Worm (Caenorhabditis elegans): ENCODE results near the gene srg-33.

Gene srg-33

ce11 chrV:8259016-8259415, 32.8 kb upstream of the srg-33 start, which contains the start of gene C16D9.1:
Gene C16D9.1 (plus strand): TSS chrV:8259316.
- no peak for TF ChIP-seq flt-1 (GFP tag; IDR thresholded peaks at IDR 0.05)
- no peak for TF ChIP-seq klf-2 (GFP tag; conservative IDR thresholded peaks at IDR 0.05)
- TF ChIP-seq ztf-23 (GFP tag; IDR thresholded peaks at IDR 0.05): no peak
- no peak for TF ChIP-seq med-1 (GFP tag; optimal IDR thresholded peaks at IDR 0.05; ENCODE audit: insufficient read depth)
- TF ChIP-seq ztf-29 (GFP tag; IDR thresholded peaks at IDR 0.05): no peak
- no peak for TF ChIP-seq T22C8.4 (GFP tag; IDR thresholded peaks at IDR 0.05)
- no peak for TF ChIP-seq tab-1 (GFP tag; IDR thresholded peaks at IDR 0.05)
- no peak for TF ChIP-seq cog-1 (tag; optimal IDR thresholded peaks at IDR 0.05)
- TF ChIP-seq ref-1 (GFP tag; conservative IDR thresholded peaks at IDR 0.05): no peak

- no peak for TF ChIP-seq med-1 (GFP tag; optimal IDR thresholded peaks at IDR 0.05; ENCODE audit: insufficient read depth)
- no peak for TF ChIP-seq tab-1 (GFP tag; IDR thresholded peaks at IDR 0.05)
Measured at ce11 chrV:8262212-8262611, 29.7 kb upstream of the srg-33 start.

- TF ChIP-seq ztf-29 (GFP tag; IDR thresholded peaks at IDR 0.05): no peak
- no peak for TF ChIP-seq T22C8.4 (GFP tag; IDR thresholded peaks at IDR 0.05)
- no peak for TF ChIP-seq cog-1 (tag; optimal IDR thresholded peaks at IDR 0.05)
- TF ChIP-seq ref-1 (GFP tag; conservative IDR thresholded peaks at IDR 0.05): no peak
Measured at ce11 chrV:8263466-8263865, 28.4 kb upstream of the srg-33 start, which contains the start of gene C16D9.8. Gene C16D9.8 (minus strand): TSS chrV:8263566.

ce11 chrV:8263941-8264340, 27.9 kb upstream of the srg-33 start, which contains the start of gene C16D9.9:
Gene C16D9.9 (plus strand): TSS chrV:8264241.
- TF ChIP-seq T22C8.4 (GFP tag; IDR thresholded peaks at IDR 0.05) (no peak), cog-1 (tag; optimal IDR thresholded peaks at IDR 0.05) (no peak), med-1 (GFP tag; optimal IDR thresholded peaks at IDR 0.05; ENCODE audit: insufficient read depth) (no peak), klf-2 (GFP tag; conservative IDR thresholded peaks at IDR 0.05) (no peak), ztf-29 (GFP tag; IDR thresholded peaks at IDR 0.05) (no peak), ref-1 (GFP tag; conservative IDR thresholded peaks at IDR 0.05) (no peak), tab-1 (GFP tag; IDR thresholded peaks at IDR 0.05) (no peak), ztf-23 (GFP tag; IDR thresholded peaks at IDR 0.05) (no peak), flt-1 (GFP tag; IDR thresholded peaks at IDR 0.05) (no peak)

- no peak for TF ChIP-seq cog-1 (tag; optimal IDR thresholded peaks at IDR 0.05)
- no peak for TF ChIP-seq ref-1 (GFP tag; conservative IDR thresholded peaks at IDR 0.05)
- TF ChIP-seq klf-2 (GFP tag; conservative IDR thresholded peaks at IDR 0.05): no peak
- TF ChIP-seq flt-1 (GFP tag; IDR thresholded peaks at IDR 0.05): no peak
- no peak for TF ChIP-seq T22C8.4 (GFP tag; IDR thresholded peaks at IDR 0.05)
- no peak for TF ChIP-seq ztf-23 (GFP tag; IDR thresholded peaks at IDR 0.05)
- no peak for TF ChIP-seq tab-1 (GFP tag; IDR thresholded peaks at IDR 0.05)
- no peak for TF ChIP-seq med-1 (GFP tag; optimal IDR thresholded peaks at IDR 0.05; ENCODE audit: insufficient read depth)
- no peak for TF ChIP-seq ztf-29 (GFP tag; IDR thresholded peaks at IDR 0.05)
Measured at ce11 chrV:8266232-8266631, 25.6 kb upstream of the srg-33 start, which contains the start of gene F21F8.5. Gene F21F8.5 (minus strand): TSS chrV:8266332.

- TF ChIP-seq ztf-23 (GFP tag; IDR thresholded peaks at IDR 0.05) (no peak), flt-1 (GFP tag; IDR thresholded peaks at IDR 0.05) (no peak), cog-1 (tag; optimal IDR thresholded peaks at IDR 0.05) (no peak), ztf-29 (GFP tag; IDR thresholded peaks at IDR 0.05) (no peak), med-1 (GFP tag; optimal IDR thresholded peaks at IDR 0.05; ENCODE audit: insufficient read depth) (no peak), ref-1 (GFP tag; conservative IDR thresholded peaks at IDR 0.05) (no peak), T22C8.4 (GFP tag; IDR thresholded peaks at IDR 0.05) (no peak), klf-2 (GFP tag; conservative IDR thresholded peaks at IDR 0.05) (no peak), tab-1 (GFP tag; IDR thresholded peaks at IDR 0.05) (no peak)
Measured at ce11 chrV:8267275-8267674, 24.6 kb upstream of the srg-33 start.

- no peak for TF ChIP-seq tab-1 (GFP tag; IDR thresholded peaks at IDR 0.05)
- TF ChIP-seq med-1 (GFP tag; optimal IDR thresholded peaks at IDR 0.05; ENCODE audit: insufficient read depth): no peak
- TF ChIP-seq ztf-29 (GFP tag; IDR thresholded peaks at IDR 0.05): no peak
- no peak for TF ChIP-seq klf-2 (GFP tag; conservative IDR thresholded peaks at IDR 0.05)
- TF ChIP-seq ztf-23 (GFP tag; IDR thresholded peaks at IDR 0.05): no peak
- TF ChIP-seq T22C8.4 (GFP tag; IDR thresholded peaks at IDR 0.05): no peak
- TF ChIP-seq ref-1 (GFP tag; conservative IDR thresholded peaks at IDR 0.05): no peak
- TF ChIP-seq cog-1 (tag; optimal IDR thresholded peaks at IDR 0.05): no peak
- TF ChIP-seq flt-1 (GFP tag; IDR thresholded peaks at IDR 0.05): no peak
Measured at ce11 chrV:8268902-8269301, 23.0 kb upstream of the srg-33 start, which contains the start of the genes asp-6 and asp-12. Gene asp-6 (minus strand): TSS chrV:8268937. Gene asp-12 (plus strand): TSS chrV:8269210.

- TF ChIP-seq T22C8.4 (GFP tag; IDR thresholded peaks at IDR 0.05) (no peak), ztf-23 (GFP tag; IDR thresholded peaks at IDR 0.05) (no peak), ztf-29 (GFP tag; IDR thresholded peaks at IDR 0.05) (no peak), ref-1 (GFP tag; conservative IDR thresholded peaks at IDR 0.05) (no peak), tab-1 (GFP tag; IDR thresholded peaks at IDR 0.05) (no peak), med-1 (GFP tag; optimal IDR thresholded peaks at IDR 0.05; ENCODE audit: insufficient read depth) (no peak), klf-2 (GFP tag; conservative IDR thresholded peaks at IDR 0.05) (no peak), cog-1 (tag; optimal IDR thresholded peaks at IDR 0.05) (no peak), flt-1 (GFP tag; IDR thresholded peaks at IDR 0.05) (no peak)
Measured at ce11 chrV:8269878-8270277, 22.0 kb upstream of the srg-33 start.

ce11 chrV:8271395-8271794, 20.5 kb upstream of the srg-33 start:
- TF ChIP-seq cog-1 (tag; optimal IDR thresholded peaks at IDR 0.05) (no peak), klf-2 (GFP tag; conservative IDR thresholded peaks at IDR 0.05) (no peak), flt-1 (GFP tag; IDR thresholded peaks at IDR 0.05) (no peak), tab-1 (GFP tag; IDR thresholded peaks at IDR 0.05) (no peak), ztf-29 (GFP tag; IDR thresholded peaks at IDR 0.05) (no peak), ref-1 (GFP tag; conservative IDR thresholded peaks at IDR 0.05) (no peak), T22C8.4 (GFP tag; IDR thresholded peaks at IDR 0.05) (no peak), med-1 (GFP tag; optimal IDR thresholded peaks at IDR 0.05; ENCODE audit: insufficient read depth) (no peak), ztf-23 (GFP tag; IDR thresholded peaks at IDR 0.05) (no peak)

- TF ChIP-seq med-1 (GFP tag; optimal IDR thresholded peaks at IDR 0.05; ENCODE audit: insufficient read depth) (no peak), T22C8.4 (GFP tag; IDR thresholded peaks at IDR 0.05) (no peak), ref-1 (GFP tag; conservative IDR thresholded peaks at IDR 0.05) (no peak), tab-1 (GFP tag; IDR thresholded peaks at IDR 0.05) (no peak), flt-1 (GFP tag; IDR thresholded peaks at IDR 0.05) (no peak), ztf-29 (GFP tag; IDR thresholded peaks at IDR 0.05) (no peak), klf-2 (GFP tag; conservative IDR thresholded peaks at IDR 0.05) (no peak), ztf-23 (GFP tag; IDR thresholded peaks at IDR 0.05) (no peak), cog-1 (tag; optimal IDR thresholded peaks at IDR 0.05) (no peak)
Measured at ce11 chrV:8271995-8272394, 19.9 kb upstream of the srg-33 start, which contains the start of gene asp-5. Gene asp-5 (plus strand): TSS chrV:8272385.
